Fruit fly (Drosophila melanogaster) whole organism, embryonic: ENCODE measurements around the gene MtnC.

Experiments
- Atf-2 ChIP-seq: fragments of 200-800 bp; sonication (Bioruptor generic); optimal IDR thresholded peaks from 2 replicates; lab custom pipeline; 2016; ENCODE audit warnings: missing biosample characterization, missing genetic modification characterization
- CG12769 ChIP-seq: fragments of 200-800 bp; sonication (Bioruptor generic); optimal IDR thresholded peaks from 2 replicates; lab custom pipeline; 2019; ENCODE audit warnings: missing biosample characterization, mild to moderate bottlenecking, missing genetic modification characterization, moderate library complexity
- CG1603 ChIP-seq: fragments of 200-800 bp; sonication (Bioruptor generic); optimal IDR thresholded peaks from 2 replicates; lab custom pipeline; 2019; ENCODE audit warnings: missing biosample characterization, mild to moderate bottlenecking, missing genetic modification characterization, moderate library complexity
- CG17361 ChIP-seq: fragments of 200-800 bp; sonication (Bioruptor generic); IDR thresholded peaks from 3 replicates; pipeline ENCODE4 v1.3.6; 2022; ENCODE audit warnings: missing biosample characterization, missing genetic modification characterization
- CG17802 ChIP-seq: fragments of 200-800 bp; sonication (Bioruptor generic); optimal IDR thresholded peaks from 2 replicates; lab custom pipeline; 2018; ENCODE audit warnings: missing biosample characterization, mild to moderate bottlenecking, missing genetic modification characterization, moderate library complexity
- CG18262 ChIP-seq: fragments of 200-800 bp; optimal IDR thresholded peaks from 3 replicates; lab custom pipeline; 2019; ENCODE audit warnings: missing biosample characterization, mild to moderate bottlenecking, missing genetic modification characterization, moderate library complexity
- CG18764 ChIP-seq: fragments of 200-800 bp; sonication (Bioruptor generic); optimal IDR thresholded peaks from 3 replicates; lab custom pipeline; 2016; ENCODE audit warnings: missing biosample characterization, missing genetic modification characterization
- CG31365 ChIP-seq: fragments of 200-800 bp; sonication (Bioruptor generic); optimal IDR thresholded peaks from 2 replicates; lab custom pipeline; 2018; ENCODE audit warnings: missing biosample characterization, mild to moderate bottlenecking, missing genetic modification characterization
- CG3281 ChIP-seq: fragments of 200-800 bp; sonication (Bioruptor generic); optimal IDR thresholded peaks from 3 replicates; lab custom pipeline; 2017; ENCODE audit warnings: missing biosample characterization, mild to moderate bottlenecking, missing genetic modification characterization
- CG33557 ChIP-seq: fragments of 200-800 bp; sonication (Bioruptor generic); optimal IDR thresholded peaks from 2 replicates; lab custom pipeline; 2019; ENCODE audit warnings: missing biosample characterization, mild to moderate bottlenecking, missing genetic modification characterization, moderate library complexity
- CG3407 ChIP-seq: fragments of 200-800 bp; sonication (Bioruptor generic); optimal IDR thresholded peaks from 2 replicates; lab custom pipeline; 2018; ENCODE audit warnings: missing biosample characterization, mild to moderate bottlenecking, missing genetic modification characterization
- CG6654 ChIP-seq: fragments of 200-800 bp; sonication (Bioruptor generic); optimal IDR thresholded peaks from 2 replicates; lab custom pipeline; 2017; ENCODE audit warnings: missing biosample characterization, mild to moderate bottlenecking, missing genetic modification characterization
- CG7745 ChIP-seq: fragments of 200-800 bp; sonication (Bioruptor generic); optimal IDR thresholded peaks from 2 replicates; lab custom pipeline; 2018; ENCODE audit warnings: missing biosample characterization, mild to moderate bottlenecking, missing genetic modification characterization, moderate library complexity
- CG8290 ChIP-seq, 3 experiments: fragments of 200-800 bp; sonication (Bioruptor generic); optimal IDR thresholded peaks; 2 replicates each; lab custom pipeline; 2016 to 2019; ENCODE audit warnings: missing biosample characterization in 3 of 3, missing genetic modification characterization in 3 of 3, mild to moderate bottlenecking in 2 of 3, moderate library complexity in 1 of 3
- CG9727 ChIP-seq: fragments of 200-800 bp; sonication (Bioruptor generic); optimal IDR thresholded peaks from 3 replicates; lab custom pipeline; 2017; ENCODE audit warnings: missing biosample characterization, mild to moderate bottlenecking, missing genetic modification characterization
- CHES-1-like ChIP-seq: fragments of 200-800 bp; sonication (Bioruptor generic); optimal IDR thresholded peaks from 2 replicates; lab custom pipeline; 2016; ENCODE audit warnings: missing biosample characterization, missing genetic modification characterization
- D ChIP-seq, 2 experiments: fragments of 200-800 bp in 1 of 2; fragments of >200 bp in 1 of 2; sonication (Bioruptor generic) in 1 of 2; optimal IDR thresholded peaks; 2 replicates in 1 of 2; 3 replicates in 1 of 2; lab custom pipeline; 2017; ENCODE audit warnings: mild to moderate bottlenecking in 1 of 2, missing biosample characterization in 1 of 2, missing genetic modification characterization in 1 of 2, missing genetic modification reagents in 1 of 2
- D19A ChIP-seq: fragments of 200-800 bp; optimal IDR thresholded peaks from 3 replicates; lab custom pipeline; 2019; ENCODE audit warnings: missing biosample characterization, mild to moderate bottlenecking, missing genetic modification characterization, moderate library complexity
- Dip3 ChIP-seq: fragments of 200-800 bp; sonication (Bioruptor generic); optimal IDR thresholded peaks from 3 replicates; lab custom pipeline; 2016; ENCODE audit warnings: missing biosample characterization, missing genetic modification characterization
- Dp ChIP-seq: fragments of 200-800 bp; sonication (Bioruptor generic); optimal IDR thresholded peaks from 2 replicates; lab custom pipeline; 2018; ENCODE audit warnings: missing biosample characterization, mild to moderate bottlenecking, missing genetic modification characterization, moderate library complexity
- ERR ChIP-seq: fragments of 200-800 bp; sonication (Bioruptor generic); optimal IDR thresholded peaks from 2 replicates; lab custom pipeline; 2016; ENCODE audit warnings: missing biosample characterization, missing genetic modification characterization
- GATAe ChIP-seq: fragments of 200-800 bp; sonication (Bioruptor generic); conservative IDR thresholded peaks from 2 replicates; pipeline ENCODE4 v1.3.6; 2022; ENCODE audit warnings: missing biosample characterization, missing genetic modification characterization
- Gsc ChIP-seq: fragments of 200-800 bp; sonication (Bioruptor generic); IDR thresholded peaks from 2 replicates; pipeline ENCODE4 v1.3.6; 2022; ENCODE audit warnings: missing biosample characterization, missing genetic modification characterization
- HLH4C ChIP-seq: fragments of 200-800 bp; sonication (Bioruptor generic); IDR thresholded peaks from 3 replicates; pipeline ENCODE4 v1.3.6; 2022; ENCODE audit warnings: missing biosample characterization, missing genetic modification characterization; ENCODE audit not compliant: partially characterized antibody
- HLH54F ChIP-seq: fragments of 200-800 bp; sonication (Bioruptor generic); optimal IDR thresholded peaks from 3 replicates; lab custom pipeline; 2016; ENCODE audit warnings: missing biosample characterization, missing genetic modification characterization
- Hmr ChIP-seq: fragments of 200-800 bp; sonication (Bioruptor generic); optimal IDR thresholded peaks from 3 replicates; lab custom pipeline; 2017; ENCODE audit warnings: mild to moderate bottlenecking, missing biosample characterization, missing genetic modification reagents, missing genetic modification characterization
- Hr39 ChIP-seq: fragments of >200 bp; optimal IDR thresholded peaks from 2 replicates; lab custom pipeline; 2017
- Kr ChIP-seq: fragments of 200-800 bp; sonication (Bioruptor generic); optimal IDR thresholded peaks from 2 replicates; lab custom pipeline; 2017; ENCODE audit warnings: missing biosample characterization, mild to moderate bottlenecking, missing genetic modification characterization
- MBD-R2 ChIP-seq: fragments of 200-800 bp; sonication (Bioruptor generic); IDR thresholded peaks from 2 replicates; pipeline ENCODE4 v1.3.6; 2022; ENCODE audit warnings: missing biosample characterization, missing genetic modification characterization
- MESR4 ChIP-seq: fragments of 200-800 bp; sonication (Bioruptor generic); optimal IDR thresholded peaks from 2 replicates; lab custom pipeline; 2018; ENCODE audit warnings: missing biosample characterization, mild to moderate bottlenecking, missing genetic modification characterization, moderate library complexity
- Med ChIP-seq: fragments of 200-800 bp; sonication (Bioruptor generic); peaks from one replicate; lab custom pipeline; 2016; ENCODE audit warnings: missing biosample characterization, missing genetic modification characterization, mild to moderate bottlenecking, inconsistent platforms, moderate library complexity
- Mrtf ChIP-seq: fragments of 200-800 bp; sonication (Bioruptor generic); IDR thresholded peaks from 3 replicates; pipeline ENCODE4 v1.3.6; 2022; ENCODE audit warnings: missing biosample characterization, missing genetic modification characterization
- ase ChIP-seq: fragments of 200-800 bp; sonication (Bioruptor generic); IDR thresholded peaks from 3 replicates; pipeline ENCODE4 v1.3.6; 2022; ENCODE audit warnings: missing biosample characterization, missing genetic modification characterization
- br ChIP-seq: fragments of >200 bp; optimal IDR thresholded peaks from 2 replicates; lab custom pipeline; 2017
- btn ChIP-seq: fragments of 200-800 bp; sonication (Bioruptor generic); optimal IDR thresholded peaks from 2 replicates; lab custom pipeline; 2016; ENCODE audit warnings: missing biosample characterization, missing genetic modification characterization
- caup ChIP-seq: fragments of 200-800 bp; sonication (Bioruptor generic); optimal IDR thresholded peaks from 3 replicates; lab custom pipeline; 2017; ENCODE audit warnings: missing biosample characterization, mild to moderate bottlenecking, missing genetic modification characterization, moderate library complexity; ENCODE audit not compliant: severe bottlenecking
- chif ChIP-seq, 2 experiments: fragments of 200-800 bp; sonication (Bioruptor generic); optimal IDR thresholded peaks; 3 replicates each; lab custom pipeline; 2016; ENCODE audit warnings: missing biosample characterization in 2 of 2, missing genetic modification characterization in 2 of 2
- dan ChIP-seq: fragments of 200-800 bp; sonication (Bioruptor generic); IDR thresholded peaks from 2 replicates; pipeline ENCODE4 v1.3.6; 2022; ENCODE audit warnings: missing biosample characterization, missing genetic modification characterization
- emc ChIP-seq: fragments of 200-800 bp; sonication (Bioruptor generic); optimal IDR thresholded peaks from 2 replicates; lab custom pipeline; 2016; ENCODE audit warnings: missing biosample characterization, missing genetic modification characterization
- ham ChIP-seq: fragments of 200-800 bp; sonication (Bioruptor generic); IDR thresholded peaks from 2 replicates; pipeline ENCODE4 v1.3.6; 2022; ENCODE audit warnings: missing biosample characterization, missing genetic modification characterization
- her ChIP-seq: fragments of 200-800 bp; sonication (Bioruptor generic); optimal IDR thresholded peaks from 2 replicates; lab custom pipeline; 2016; ENCODE audit warnings: missing biosample characterization, missing genetic modification characterization
- jumu ChIP-seq: fragments of 200-800 bp; sonication (Bioruptor generic); optimal IDR thresholded peaks from 3 replicates; lab custom pipeline; 2016; ENCODE audit warnings: missing biosample characterization, missing genetic modification characterization
- lab ChIP-seq: fragments of 200-800 bp; sonication (Bioruptor generic); optimal IDR thresholded peaks from 3 replicates; lab custom pipeline; 2017; ENCODE audit warnings: missing biosample characterization, missing genetic modification characterization, mild to moderate bottlenecking, moderate library complexity, missing genetic modification reagents
- lola ChIP-seq, 3 experiments: fragments of >200 bp in 2 of 3; fragments of 200-800 bp in 1 of 3; sonication (Bioruptor generic) in 1 of 3; optimal IDR thresholded peaks; 2 replicates each; lab custom pipeline; 2017 to 2019; ENCODE audit warnings: missing biosample characterization in 3 of 3, missing genetic modification characterization in 3 of 3, mild to moderate bottlenecking in 1 of 3, moderate library complexity in 1 of 3
- org-1 ChIP-seq: fragments of 200-800 bp; sonication (Bioruptor generic); optimal IDR thresholded peaks from 2 replicates; lab custom pipeline; 2017; ENCODE audit warnings: missing biosample characterization, missing genetic modification characterization
- sens ChIP-seq: fragments of 200-800 bp; sonication (Bioruptor generic); peaks from one replicate; lab custom pipeline; 2016; ENCODE audit warnings: missing biosample characterization, missing genetic modification characterization
- sens-2 ChIP-seq: fragments of 200-800 bp; sonication (Bioruptor generic); IDR thresholded peaks from 2 replicates; pipeline ENCODE4 v1.3.6; 2022; ENCODE audit warnings: missing biosample characterization, missing genetic modification characterization
- sima ChIP-seq: fragments of 200-800 bp; sonication (Bioruptor generic); optimal IDR thresholded peaks from 2 replicates; lab custom pipeline; 2016; ENCODE audit warnings: missing biosample characterization, missing genetic modification characterization
- tio ChIP-seq: fragments of 200-800 bp; sonication (Bioruptor generic); optimal IDR thresholded peaks from 2 replicates; lab custom pipeline; 2017; ENCODE audit warnings: missing biosample characterization, missing genetic modification characterization, inconsistent platforms
- tx ChIP-seq: fragments of 200-800 bp; sonication (Bioruptor generic); optimal IDR thresholded peaks from 2 replicates; lab custom pipeline; 2016; ENCODE audit warnings: missing biosample characterization, missing genetic modification characterization
- unc-4 ChIP-seq: fragments of 200-800 bp; sonication (Bioruptor generic); IDR thresholded peaks from 2 replicates; pipeline ENCODE4 v1.3.6; 2022; ENCODE audit warnings: missing biosample characterization, missing genetic modification characterization; ENCODE audit not compliant: partially characterized antibody
- yki ChIP-seq: fragments of >200 bp; optimal IDR thresholded peaks from 3 replicates; lab custom pipeline; 2018

MtnC gene

dm6 chr3R:20310905-20311304, 49.2 kb upstream of the MtnC start (continued):
- TF ChIP-seq Mrtf (no peak), Hmr (GFP tag; lab: Kevin White, UChicago) (peak; percentile 34), CG18262 (tag; lab: Kevin White, UChicago) (peak; percentile 45), HLH54F (no peak), jumu (GFP tag; lab: Kevin White, UChicago) (no peak), MBD-R2 (no peak), CG8290 (GFP tag; optimal IDR thresholded peaks at IDR 0.05; lab: Kevin White, UChicago) (no peak), CG8290 (tag; optimal IDR thresholded peaks at IDR 0.05; lab: Kevin White, UChicago) (no peak), CG18764 (no peak), CG6654 (GFP tag; lab: Kevin White, UChicago) (no peak), Hr39 (lab: Kevin White, UChicago) (no peak), CG7745 (tag; lab: Kevin White, UChicago) (no peak), lola (GFP tag; optimal IDR thresholded peaks at IDR 0.05; lab: Kevin White, UChicago) (no peak), CG12769 (no peak), CG3407 (GFP tag; lab: Kevin White, UChicago) (no peak), lab (GFP tag; lab: Kevin White, UChicago) (peak; percentile 29), tio (GFP tag; lab: Kevin White, UChicago) (peak; percentile 34), br (no peak), her (GFP tag; lab: Kevin White, UChicago) (no peak), ase (GFP tag; lab: Robert Waterston, UW) (no peak), Gsc (GFP tag; lab: Robert Waterston, UW) (no peak), CG3281 (peak; percentile 47), unc-4 (no peak), CG17361 (GFP tag; lab: Robert Waterston, UW) (peak; percentile 48; the same call in 2 of the 3 replicates), CHES-1-like (GFP tag; lab: Kevin White, UChicago) (no peak), emc (GFP tag; lab: Kevin White, UChicago) (no peak), sens-2 (GFP tag; lab: Robert Waterston, UW) (peak; percentile 27; the same call in 1 of the 2 replicates), MESR4 (GFP tag; lab: Kevin White, UChicago) (no peak), D (optimal IDR thresholded peaks at IDR 0.05; lab: Kevin White, UChicago) (no peak), D (GFP tag; optimal IDR thresholded peaks at IDR 0.05; lab: Kevin White, UChicago) (no peak), ham (GFP tag; lab: Robert Waterston, UW) (no peak), CG1603 (tag; lab: Kevin White, UChicago) (no peak), ERR (GFP tag; lab: Kevin White, UChicago) (no peak), Atf-2 (GFP tag; lab: Kevin White, UChicago) (no peak), caup (no peak), sima (GFP tag; lab: Kevin White, UChicago) (no peak), HLH4C (GFP tag; lab: Robert Waterston, UW) (no peak), Kr (GFP tag; lab: Kevin White, UChicago) (no peak), CG9727 (GFP tag; lab: Kevin White, UChicago) (peak; percentile 26), btn (GFP tag; lab: Kevin White, UChicago) (no peak), Dp (no peak), D19A (tag; lab: Kevin White, UChicago) (no peak), Med (GFP tag; lab: Kevin White, UChicago) (no peak), GATAe (GFP tag; lab: Robert Waterston, UW) (no peak), CG17802 (no peak), dan (GFP tag; lab: Robert Waterston, UW) (no peak), Dip3 (GFP tag; lab: Kevin White, UChicago) (no peak), tx (GFP tag; lab: Kevin White, UChicago) (no peak), CG31365 (tag; lab: Kevin White, UChicago) (no peak), CG33557 (GFP tag; lab: Kevin White, UChicago) (no peak), sens (peak; percentile 85), yki (no peak), chif (GFP tag; optimal IDR thresholded peaks at IDR 0.05; lab: Kevin White, UChicago) (no peak), org-1 (GFP tag; lab: Kevin White, UChicago) (no peak)
